Worm (Caenorhabditis elegans): ENCODE data around the gene Y39A1A.16.

Y39A1A.16 gene

DNA sequence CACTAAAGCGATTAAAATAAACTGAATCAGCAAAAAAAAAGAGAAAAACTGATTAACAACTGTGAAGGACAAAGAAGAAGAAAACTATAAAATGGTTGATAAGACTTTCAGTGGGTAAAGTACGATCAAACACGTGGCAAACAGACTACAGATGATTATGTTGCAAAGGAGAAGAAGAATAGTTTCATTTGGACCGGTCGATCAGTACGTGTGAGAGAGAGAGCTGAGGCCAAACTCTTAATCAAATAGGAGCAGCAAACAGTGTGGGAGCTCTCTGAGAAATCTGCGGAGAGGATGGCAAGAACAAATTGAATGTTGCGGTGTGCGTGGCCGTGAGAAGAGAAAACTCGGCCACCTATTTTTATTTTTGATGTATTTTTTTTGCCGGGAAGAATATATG lies 40.0 kb downstream of the Y39A1A.16 start:
- TF ChIP-seq klf-2 (GFP tag; conservative IDR thresholded peaks at IDR 0.05) (no peak), cog-1 (tag; optimal IDR thresholded peaks at IDR 0.05) (no peak), T22C8.4 (GFP tag; IDR thresholded peaks at IDR 0.05) (no peak), ref-1 (GFP tag; conservative IDR thresholded peaks at IDR 0.05) (no peak), ztf-23 (GFP tag; IDR thresholded peaks at IDR 0.05) (no peak), tab-1 (GFP tag; IDR thresholded peaks at IDR 0.05) (no peak), flt-1 (GFP tag; IDR thresholded peaks at IDR 0.05) (no peak), med-1 (GFP tag; optimal IDR thresholded peaks at IDR 0.05; ENCODE audit: insufficient read depth) (no peak), ztf-29 (GFP tag; IDR thresholded peaks at IDR 0.05) (no peak)

- peak; percentile 26 for TF ChIP-seq cog-1 (tag; optimal IDR thresholded peaks at IDR 0.05)
- TF ChIP-seq flt-1 (GFP tag; IDR thresholded peaks at IDR 0.05) = 0 out of 2 replicates have a peak, but pooled peaks have one; percentile 39
- no peak for TF ChIP-seq med-1 (GFP tag; optimal IDR thresholded peaks at IDR 0.05; ENCODE audit: insufficient read depth)
- TF ChIP-seq klf-2 (GFP tag; conservative IDR thresholded peaks at IDR 0.05) = no peak
- no peak for TF ChIP-seq tab-1 (GFP tag; IDR thresholded peaks at IDR 0.05)
- peak; percentile 97 for TF ChIP-seq T22C8.4 (GFP tag; IDR thresholded peaks at IDR 0.05)
- TF ChIP-seq ztf-23 (GFP tag; IDR thresholded peaks at IDR 0.05) = peak; percentile 46; the same call in 1 of the 2 replicates
These were observed 41.1 kb downstream of the Y39A1A.16 start for ce11 chrIII:10720170-10720569.

ce11 chrIII:10721056-10721455 lies 42.0 kb downstream of the Y39A1A.16 start:
- no peak for TF ChIP-seq T22C8.4 (GFP tag; IDR thresholded peaks at IDR 0.05)
- no peak for TF ChIP-seq ztf-29 (GFP tag; IDR thresholded peaks at IDR 0.05)
- TF ChIP-seq tab-1 (GFP tag; IDR thresholded peaks at IDR 0.05) = no peak
- TF ChIP-seq med-1 (GFP tag; optimal IDR thresholded peaks at IDR 0.05; ENCODE audit: insufficient read depth) = no peak
- TF ChIP-seq klf-2 (GFP tag; conservative IDR thresholded peaks at IDR 0.05) = no peak
- no peak for TF ChIP-seq flt-1 (GFP tag; IDR thresholded peaks at IDR 0.05)
- TF ChIP-seq cog-1 (tag; optimal IDR thresholded peaks at IDR 0.05) = no peak
- TF ChIP-seq ztf-23 (GFP tag; IDR thresholded peaks at IDR 0.05) = no peak

DNA sequence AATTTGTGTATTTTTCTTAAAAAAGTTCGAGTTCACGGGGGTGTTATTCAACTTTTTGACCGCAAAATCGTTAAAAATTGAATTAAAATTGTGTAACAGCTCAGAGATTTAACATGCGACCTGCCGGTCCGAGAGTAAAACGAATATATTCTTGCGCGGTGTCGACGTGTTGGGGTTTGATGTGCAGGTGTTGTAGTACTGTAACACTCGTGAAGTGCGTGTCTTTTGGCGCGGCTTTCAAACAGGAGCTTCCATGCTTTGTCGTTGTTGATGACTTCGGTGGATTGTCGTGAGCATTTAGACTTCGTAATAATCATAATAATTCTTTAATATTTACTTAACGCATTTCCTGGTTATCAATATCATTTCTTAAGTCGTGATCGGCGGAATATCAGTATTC lies 51.4 kb downstream of the Y39A1A.16 start, which contains the start of gene tat-3:
tat-3 (minus strand) TSS at position 196 of the 400 bp plus-strand sequence.
- TF ChIP-seq med-1 (GFP tag; optimal IDR thresholded peaks at IDR 0.05; ENCODE audit: insufficient read depth) = no peak
- no peak for TF ChIP-seq ref-1 (GFP tag; conservative IDR thresholded peaks at IDR 0.05)

Data from whole organism, midembryonic.